Fruit fly (Drosophila melanogaster): ENCODE data around the gene schuy.
A peak's percentile ranks its signal among the peaks of the same experiment; 100 is the strongest.

Gene schuy

dm6 chr3L:19968725-19969598 is 16.9 kb upstream of the schuy start (continued):
- no peak for TF ChIP-seq Opbp (GFP tag; IDR thresholded peaks at IDR 0.05; ENCODE audit: partially characterized antibody)
- TF ChIP-seq cwo (GFP tag; optimal IDR thresholded peaks at IDR 0.05) = no peak
- no peak for TF ChIP-seq scrt (GFP tag; optimal IDR thresholded peaks at IDR 0.05)
- no peak for TF ChIP-seq Bteb2 (GFP tag; optimal IDR thresholded peaks at IDR 0.05)
- TF ChIP-seq peb (GFP tag; IDR thresholded peaks at IDR 0.05) = no peak
- TF ChIP-seq lilli (GFP tag; optimal IDR thresholded peaks at IDR 0.05) = no peak
- peak; percentile 61 for TF ChIP-seq Hmr (GFP tag; optimal IDR thresholded peaks at IDR 0.05)
- no peak for TF ChIP-seq Hr78 (GFP tag; optimal IDR thresholded peaks at IDR 0.05)
- no peak for TF ChIP-seq ase (GFP tag; IDR thresholded peaks at IDR 0.05)
- TF ChIP-seq mld (GFP tag; IDR thresholded peaks at IDR 0.05; ENCODE audit: partially characterized antibody) = no peak
- TF ChIP-seq CG8089 (GFP tag; optimal IDR thresholded peaks at IDR 0.05) = no peak
- no peak for TF ChIP-seq CG1529 (GFP tag; optimal IDR thresholded peaks at IDR 0.05)
- TF ChIP-seq CG9727 (GFP tag; optimal IDR thresholded peaks at IDR 0.05) = peak; percentile 19
- 0 out of 3 replicates have a peak, but pooled peaks have one; percentile 9 for TF ChIP-seq Optix (GFP tag; IDR thresholded peaks at IDR 0.05)
- no peak for TF ChIP-seq disco-r (GFP tag; optimal IDR thresholded peaks at IDR 0.05)
- no peak for TF ChIP-seq jigr1 (GFP tag; IDR thresholded peaks at IDR 0.05)
- TF ChIP-seq pnt (GFP tag; optimal IDR thresholded peaks at IDR 0.05) = no peak
- TF ChIP-seq CG18262 (tag; optimal IDR thresholded peaks at IDR 0.05) = no peak
- no peak for TF ChIP-seq amos (GFP tag; IDR thresholded peaks at IDR 0.05; ENCODE audit: partially characterized antibody)
- TF ChIP-seq CG11085 (GFP tag; IDR thresholded peaks at IDR 0.05) = no peak
- TF ChIP-seq tx (GFP tag; optimal IDR thresholded peaks at IDR 0.05) = no peak
- no peak for TF ChIP-seq CG11723 (GFP tag; optimal IDR thresholded peaks at IDR 0.05)
- no peak for TF ChIP-seq slp2 (GFP tag; optimal IDR thresholded peaks at IDR 0.05)
- TF ChIP-seq CG6654 (GFP tag; optimal IDR thresholded peaks at IDR 0.05) = no peak
- no peak for TF ChIP-seq Stat92E (GFP tag; optimal IDR thresholded peaks at IDR 0.05)
- no peak for TF ChIP-seq NFAT (GFP tag; IDR thresholded peaks at IDR 0.05)
- TF ChIP-seq ash1 (GFP tag; optimal IDR thresholded peaks at IDR 0.05) = no peak
- no peak for TF ChIP-seq CG2199 (GFP tag; IDR thresholded peaks at IDR 0.05)
- TF ChIP-seq eve (GFP tag; optimal IDR thresholded peaks at IDR 0.05) = no peak
- no peak for TF ChIP-seq E2f2 (GFP tag; IDR thresholded peaks at IDR 0.05)
- TF ChIP-seq B-H2 (GFP tag; optimal IDR thresholded peaks at IDR 0.05) = no peak

dm6 chr3L:19978088-19978487 is 7.8 kb upstream of the schuy start:
- TF ChIP-seq NC2α (GFP tag; optimal IDR thresholded peaks at IDR 0.05) (no peak), ewg (GFP tag; optimal IDR thresholded peaks at IDR 0.05) (peak; percentile 18)

dm6 chr3L:19979592-19979991 is 6.3 kb upstream of the schuy start, which contains the start of gene CG14182:
Gene CG14182, minus strand, starts transcription at chr3L:19979812.
- TF ChIP-seq bbx (GFP tag; IDR thresholded peaks at IDR 0.05; ENCODE audit: partially characterized antibody) (0 out of 2 replicates have a peak, but pooled peaks have one; percentile 7), pfk (GFP tag; optimal IDR thresholded peaks at IDR 0.05) (no peak), Fer2 (tag; optimal IDR thresholded peaks at IDR 0.05) (no peak), ERR (GFP tag; optimal IDR thresholded peaks at IDR 0.05) (no peak), YL-1 (GFP tag; optimal IDR thresholded peaks at IDR 0.05) (peak; percentile 6), amos (GFP tag; IDR thresholded peaks at IDR 0.05; ENCODE audit: partially characterized antibody) (peak; percentile 45; the same call in 1 of the 2 replicates), knrl (GFP tag; IDR thresholded peaks at IDR 0.05; ENCODE audit: partially characterized antibody) (peak; percentile 49), E2f2 (GFP tag; IDR thresholded peaks at IDR 0.05) (peak; percentile 93), Mes4 (GFP tag; optimal IDR thresholded peaks at IDR 0.05) (no peak), CG13287 (GFP tag; IDR thresholded peaks at IDR 0.05; ENCODE audit: partially characterized antibody) (peak; percentile 47; the same call in 1 of the 2 replicates), Dp (GFP tag; optimal IDR thresholded peaks at IDR 0.05) (peak; percentile 92), luna (GFP tag; optimal IDR thresholded peaks at IDR 0.05) (no peak), Opbp (GFP tag; IDR thresholded peaks at IDR 0.05; ENCODE audit: partially characterized antibody) (0 out of 3 replicates have a peak, but pooled peaks have one; percentile 39), CG9797 (GFP tag; optimal IDR thresholded peaks at IDR 0.05) (peak; percentile 42), CG15514 (GFP tag; optimal IDR thresholded peaks at IDR 0.05) (peak; percentile 99), Doc3 (GFP tag; IDR thresholded peaks at IDR 0.05; ENCODE audit: partially characterized antibody) (peak; percentile 31; the same call in 1 of the 3 replicates)

All from whole organism, embryonic.